Worm (Caenorhabditis elegans): ENCODE results near the gene chpf-2.

Gene chpf-2

DNA sequence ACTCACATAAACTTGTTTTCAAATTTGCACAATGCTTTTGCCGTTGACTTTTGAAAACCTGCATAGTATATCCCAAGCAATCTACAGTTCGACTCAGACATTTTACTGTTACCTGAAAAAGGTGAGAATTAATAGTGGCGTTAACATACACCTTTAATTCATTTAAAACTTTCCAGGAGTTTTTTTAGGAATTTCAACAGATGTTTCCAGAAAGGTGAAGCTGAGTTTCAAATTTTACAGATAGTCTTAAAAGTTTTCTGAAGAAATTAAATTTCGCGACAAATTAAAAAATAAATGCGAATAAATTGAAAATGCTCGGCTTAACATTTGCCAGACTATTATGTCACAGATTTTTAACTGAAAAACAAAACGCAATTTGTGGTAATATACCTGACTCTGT, 39.4 kb downstream of the chpf-2 start, which contains the start of gene srw-119 (continued):
- TF ChIP-seq hlh-11 (tag; optimal IDR thresholded peaks at IDR 0.05): no peak
- TF ChIP-seq D1046.2 (GFP tag; IDR thresholded peaks at IDR 0.05): no peak
- TF ChIP-seq zip-2 (tag; optimal IDR thresholded peaks at IDR 0.05): no peak

DNA sequence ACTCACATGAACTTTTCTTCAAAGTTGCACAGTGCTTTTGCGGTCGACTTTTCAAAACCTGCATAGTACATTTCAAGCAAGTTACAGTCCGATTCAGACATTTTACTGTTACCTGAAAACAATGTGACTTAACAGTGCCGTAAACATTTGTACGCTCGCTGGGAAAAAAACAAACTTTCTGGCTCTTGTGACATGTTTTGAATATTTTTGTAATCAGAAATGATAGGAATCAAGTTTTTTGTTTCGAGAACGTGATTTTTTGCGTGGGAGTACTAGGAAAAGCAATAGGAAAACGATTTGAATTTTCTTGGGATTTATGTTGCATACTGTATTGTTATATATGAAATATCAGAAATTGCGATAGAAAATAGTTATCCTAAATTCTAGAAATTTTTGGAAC, 43.1 kb downstream of the chpf-2 start, which contains the start of gene srw-120:
Gene srw-120, minus strand, starts transcription at position 101 of the 400 bp plus-strand sequence.
- no peak for TF ChIP-seq ceh-20 (GFP tag; IDR thresholded peaks at IDR 0.05)
- no peak for TF ChIP-seq nhr-237 (tag; optimal IDR thresholded peaks at IDR 0.05)
- TF ChIP-seq T26A8.4 (GFP tag; IDR thresholded peaks at IDR 0.05): no peak

DNA sequence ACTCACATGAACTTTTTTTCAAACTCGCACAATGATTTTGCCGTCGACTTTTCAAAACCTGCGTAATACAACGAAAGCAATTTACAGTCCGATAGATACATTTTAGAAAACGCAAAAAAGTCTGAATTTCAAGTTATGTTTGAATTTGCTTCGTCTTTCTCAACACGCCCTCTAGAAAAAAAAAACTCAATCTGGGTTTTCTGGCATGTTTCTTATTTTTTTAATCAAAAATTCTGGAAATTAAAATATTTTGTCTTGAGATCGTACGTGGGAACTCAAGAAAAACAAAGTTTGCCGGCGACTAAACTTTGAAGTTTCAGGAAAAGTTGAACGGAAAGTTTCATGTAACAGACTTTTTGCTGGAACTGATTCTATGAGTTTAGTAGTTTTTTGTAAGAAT, 45.4 kb downstream of the chpf-2 start, which contains the start of gene srw-115:
Gene srw-115, minus strand, starts transcription at position 101 of the 400 bp plus-strand sequence.
- TF ChIP-seq mep-1 (tag; optimal IDR thresholded peaks at IDR 0.05) (no peak), D1046.2 (GFP tag; IDR thresholded peaks at IDR 0.05) (no peak), tra-1 (GFP tag; IDR thresholded peaks at IDR 0.05) (no peak), snpc-4 (tag; optimal IDR thresholded peaks at IDR 0.05) (no peak), mxl-3 (GFP tag; optimal IDR thresholded peaks at IDR 0.05) (no peak), aly-2 (tag; optimal IDR thresholded peaks at IDR 0.05) (no peak), Y75B8A.6 (GFP tag; IDR thresholded peaks at IDR 0.05) (no peak), nhr-11 (tag; optimal IDR thresholded peaks at IDR 0.05) (no peak), madf-9 (GFP tag; conservative IDR thresholded peaks at IDR 0.05) (no peak), Y48G9A.11 (GFP tag; IDR thresholded peaks at IDR 0.05) (no peak), F44E2.7 (GFP tag; IDR thresholded peaks at IDR 0.05) (no peak), egl-27 (tag; optimal IDR thresholded peaks at IDR 0.05) (no peak), rbr-2 (tag; optimal IDR thresholded peaks at IDR 0.05) (no peak), aha-1 (tag) (no peak), R02D3.7 (tag; optimal IDR thresholded peaks at IDR 0.05) (no peak), daf-19 (GFP tag; conservative IDR thresholded peaks at IDR 0.05) (no peak), daf-16 (GFP tag; optimal IDR thresholded peaks at IDR 0.05) (no peak), daf-16 (tag; optimal IDR thresholded peaks at IDR 0.05) (no peak), jun-1 (tag; optimal IDR thresholded peaks at IDR 0.05) (no peak), mdt-29 (GFP tag; IDR thresholded peaks at IDR 0.05) (no peak), T26A8.4 (GFP tag; IDR thresholded peaks at IDR 0.05) (no peak)

DNA sequence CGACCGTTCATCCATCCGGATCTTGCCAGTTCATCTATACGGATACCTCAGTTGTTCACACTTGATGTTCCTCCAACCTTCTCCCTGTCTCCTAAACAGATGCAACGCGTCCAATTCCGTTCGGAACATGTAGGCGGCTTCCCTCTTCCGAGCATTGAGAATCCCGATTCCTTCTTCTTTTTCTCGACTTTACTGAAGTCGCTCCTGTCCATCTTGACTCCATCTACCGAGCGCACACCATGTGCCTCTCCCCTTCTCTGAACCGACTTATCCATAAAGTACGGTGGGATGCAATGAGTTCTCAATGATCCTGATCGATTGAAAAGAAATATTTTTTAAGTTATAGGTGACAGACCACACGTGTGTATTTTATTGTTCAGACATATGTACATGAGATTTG, 47.1 kb downstream of the chpf-2 start:
- TF ChIP-seq unc-62 (GFP tag; optimal IDR thresholded peaks at IDR 0.05 in 1 of 2) (peak in 1 of 2 experiments; percentile 97), unc-62 (tag; optimal IDR thresholded peaks at IDR 0.05) (no peak), attf-4 (tag; optimal IDR thresholded peaks at IDR 0.05) (no peak)

ce11 chrV:2991485-2991884, 47.7 kb downstream of the chpf-2 start, which contains the start of gene srw-121:
srw-121 (minus strand) TSS chrV:2991585.
- TF ChIP-seq attf-4 (tag; optimal IDR thresholded peaks at IDR 0.05): no peak
- TF ChIP-seq dmd-8 (GFP tag; IDR thresholded peaks at IDR 0.05): no peak
- TF ChIP-seq gei-8 (GFP tag; optimal IDR thresholded peaks at IDR 0.05): no peak
- no peak for TF ChIP-seq unc-62 (GFP tag; optimal IDR thresholded peaks at IDR 0.05 in 1 of 2)
- no peak for TF ChIP-seq unc-62 (tag; optimal IDR thresholded peaks at IDR 0.05)
- no peak for TF ChIP-seq F26F4.8 (GFP tag; conservative IDR thresholded peaks at IDR 0.05)
- no peak for TF ChIP-seq spr-1 (tag; optimal IDR thresholded peaks at IDR 0.05)
- TF ChIP-seq nhr-10 (tag; optimal IDR thresholded peaks at IDR 0.05): no peak
- TF ChIP-seq daf-12 (tag; optimal IDR thresholded peaks at IDR 0.05): no peak
- no peak for TF ChIP-seq saeg-2 (GFP tag; IDR thresholded peaks at IDR 0.05)

Data from whole organism, L4 larva.